Fruit fly (Drosophila melanogaster): ENCODE results near the gene Sfp24Bb.

The Sfp24Bb gene

dm6 chr2L:3632047-3632880, 37.3 kb downstream of the Sfp24Bb start (continued):
- TF ChIP-seq zen2 (GFP tag; IDR thresholded peaks at IDR 0.05; ENCODE audit: partially characterized antibody) (peak; percentile 20), Lhr (GFP tag; optimal IDR thresholded peaks at IDR 0.05) (peak; percentile 75), CG3065 (GFP tag; optimal IDR thresholded peaks at IDR 0.05) (peak; percentile 86), CG6272 (GFP tag; IDR thresholded peaks at IDR 0.05) (peak; percentile 97), Awh (GFP tag; IDR thresholded peaks at IDR 0.05) (peak; percentile 98), pb (GFP tag; optimal IDR thresholded peaks at IDR 0.05) (peak; percentile 87), CG13894 (tag; optimal IDR thresholded peaks at IDR 0.05) (peak; percentile 96), CG15073 (GFP tag; optimal IDR thresholded peaks at IDR 0.05) (peak; percentile 60), slou (GFP tag; optimal IDR thresholded peaks at IDR 0.05) (peak; percentile 71), ase (GFP tag; IDR thresholded peaks at IDR 0.05) (peak; percentile 96), CG14965 (GFP tag; optimal IDR thresholded peaks at IDR 0.05; ENCODE audit: borderline replicate concordance) (peak; percentile 80), HLHmδ (GFP tag; optimal IDR thresholded peaks at IDR 0.05) (peak; percentile 74), ems (GFP tag; optimal IDR thresholded peaks at IDR 0.05) (peak; percentile 91), CG14441 (GFP tag; IDR thresholded peaks at IDR 0.05) (peak; percentile 98), CG11560 (tag; IDR thresholded peaks at IDR 0.05) (peak; percentile 85), Eip74EF (GFP tag; optimal IDR thresholded peaks at IDR 0.05) (peak in 1 of 2 experiments; percentile 88), Gsc (GFP tag; IDR thresholded peaks at IDR 0.05) (peak; percentile 91), Mad (GFP tag; optimal IDR thresholded peaks at IDR 0.05) (peak; percentile 91), CG13424 (tag; optimal IDR thresholded peaks at IDR 0.05) (peak; percentile 94), Tbp (GFP tag; optimal IDR thresholded peaks at IDR 0.05) (no peak), CG16815 (GFP tag; optimal IDR thresholded peaks at IDR 0.05) (peak; percentile 88), CG10543 (GFP tag; optimal IDR thresholded peaks at IDR 0.05) (peak; percentile 93), chn (GFP tag; optimal IDR thresholded peaks at IDR 0.05) (peak; percentile 90), Sox102F (GFP tag; optimal IDR thresholded peaks at IDR 0.05) (peak; percentile 91), Dbx (GFP tag; IDR thresholded peaks at IDR 0.05) (peak; percentile 97), CG18262 (tag; optimal IDR thresholded peaks at IDR 0.05) (peak; percentile 99), Opbp (GFP tag; IDR thresholded peaks at IDR 0.05; ENCODE audit: partially characterized antibody) (no peak), chif (GFP tag; optimal IDR thresholded peaks at IDR 0.05) (peak; percentile 85 to 97), CG15011 (GFP tag; optimal IDR thresholded peaks at IDR 0.05) (peak; percentile 98), ind (GFP tag; optimal IDR thresholded peaks at IDR 0.05) (peak; percentile 99), Atf-2 (GFP tag; optimal IDR thresholded peaks at IDR 0.05) (peak; percentile 91), CG10462 (GFP tag; optimal IDR thresholded peaks at IDR 0.05) (peak; percentile 91), CG11093 (GFP tag; IDR thresholded peaks at IDR 0.05) (peak; percentile 97), az2 (GFP tag; optimal IDR thresholded peaks at IDR 0.05) (peak; percentile 92), Drgx (GFP tag; IDR thresholded peaks at IDR 0.05) (peak; percentile 99), schlank (tag; optimal IDR thresholded peaks at IDR 0.05) (peak; percentile 79), CG4730 (GFP tag; IDR thresholded peaks at IDR 0.05) (peak; percentile 97), dmrt11E (tag; optimal IDR thresholded peaks at IDR 0.05) (peak; percentile 95), ranshi (GFP tag; IDR thresholded peaks at IDR 0.05) (peak; percentile 95), nmo (GFP tag; optimal IDR thresholded peaks at IDR 0.05) (peak; percentile 94), CG9437 (GFP tag; optimal IDR thresholded peaks at IDR 0.05) (peak; percentile 88), Six4 (GFP tag; optimal IDR thresholded peaks at IDR 0.05) (peak; percentile 97), CG4707 (GFP tag; optimal IDR thresholded peaks at IDR 0.05) (peak; percentile 84), CG4404 (GFP tag; IDR thresholded peaks at IDR 0.05) (peak; percentile 99), CG9817 (tag; optimal IDR thresholded peaks at IDR 0.05) (peak; percentile 89), Xrp1 (GFP tag; IDR thresholded peaks at IDR 0.05) (peak; percentile 99), gem (tag; optimal IDR thresholded peaks at IDR 0.05) (peak; percentile 97), B-H1 (GFP tag; IDR thresholded peaks at IDR 0.05) (peak; percentile 97), gt (GFP tag; IDR thresholded peaks at IDR 0.05) (peak; percentile 92)

Data from whole organism, embryonic.